Worm (Caenorhabditis elegans) whole organism, midembryonic: ENCODE data around the gene ptc-3.

Source experiments
- T22C8.4 ChIP-seq: fragments of 200-800 bp; sonication (Bioruptor generic); IDR thresholded peaks from 2 replicates; pipeline ENCODE4 v1.3.6; 2022; ENCODE audit warnings: missing genetic modification characterization, missing compliant biosample characterization
- cog-1 ChIP-seq: sonication (generic microtip); optimal IDR thresholded peaks from 2 replicates; lab custom pipeline; 2016; ENCODE audit warnings: missing genetic modification characterization, missing compliant biosample characterization
- flt-1 ChIP-seq: fragments of 200-800 bp; sonication (Bioruptor generic); IDR thresholded peaks from 2 replicates; pipeline ENCODE4 v1.3.6; 2022; ENCODE audit warnings: missing genetic modification characterization, missing compliant biosample characterization
- klf-2 ChIP-seq: fragments of 200-800 bp; sonication (Bioruptor generic); conservative IDR thresholded peaks from 2 replicates; pipeline ENCODE4 v1.3.6; 2022; ENCODE audit warnings: missing genetic modification reagents, missing genetic modification characterization, missing compliant biosample characterization
- med-1 ChIP-seq: sonication (generic microtip); optimal IDR thresholded peaks from 2 replicates; lab custom pipeline; 2017; ENCODE audit warnings: missing genetic modification characterization, mild to moderate bottlenecking, missing compliant biosample characterization, antibody characterized with exemption, missing genetic modification reagents; ENCODE audit not compliant: insufficient read depth
- tab-1 ChIP-seq: fragments of 200-800 bp; sonication (Bioruptor generic); IDR thresholded peaks from 2 replicates; pipeline ENCODE4 v1.3.6; 2022; ENCODE audit warnings: missing genetic modification characterization, missing compliant biosample characterization
- ztf-23 ChIP-seq: fragments of 200-800 bp; sonication (Bioruptor generic); IDR thresholded peaks from 2 replicates; pipeline ENCODE4 v1.3.6; 2022; ENCODE audit warnings: missing genetic modification reagents, missing genetic modification characterization, missing compliant biosample characterization
- ztf-29 ChIP-seq: fragments of 200-800 bp; sonication (Bioruptor generic); IDR thresholded peaks from 2 replicates; pipeline ENCODE4 v1.3.6; 2022; ENCODE audit warnings: missing genetic modification reagents, missing genetic modification characterization, missing compliant biosample characterization

DNA sequence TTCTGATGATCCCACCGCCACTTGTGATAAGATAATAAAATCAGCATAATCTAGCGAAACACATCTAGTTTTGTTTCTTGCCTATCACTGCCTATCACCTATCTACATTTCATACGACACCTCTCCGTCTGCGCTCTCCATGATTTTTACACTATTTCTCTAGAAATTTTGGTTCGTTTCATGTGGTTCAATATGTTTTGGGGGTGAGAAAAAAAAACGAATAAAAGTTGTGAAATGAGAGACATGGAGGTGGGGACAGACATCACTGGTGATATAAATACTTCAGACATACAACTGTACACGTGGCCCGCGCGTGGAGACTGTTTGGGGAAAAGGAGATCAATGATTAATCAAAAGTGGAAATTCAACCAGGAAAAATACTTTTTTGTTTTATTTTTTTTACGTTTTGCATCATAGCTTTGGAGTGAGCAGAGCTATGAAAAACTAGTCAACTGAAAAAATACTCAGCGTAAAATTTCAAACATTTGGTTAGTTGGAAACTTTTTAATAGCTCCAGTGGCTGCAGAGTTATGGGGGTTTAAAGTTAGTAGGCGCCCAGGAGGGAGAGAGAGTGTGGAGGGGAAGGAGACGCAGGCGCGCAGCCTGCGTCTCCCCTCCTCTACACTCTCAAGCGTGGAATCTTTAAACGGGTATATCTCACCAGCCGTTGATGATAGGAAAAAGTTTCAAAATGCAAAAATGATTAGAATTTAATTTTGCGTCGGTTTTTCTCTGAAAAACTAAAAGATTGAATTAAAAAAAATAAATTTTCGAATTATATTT, 49.4 kb downstream of the ptc-3 start:
- TF ChIP-seq T22C8.4 (GFP tag; lab: Robert Waterston, UW) (no peak), ztf-29 (GFP tag; lab: Robert Waterston, UW) (no peak), tab-1 (GFP tag; lab: Robert Waterston, UW) (no peak), flt-1 (no peak), med-1 (no peak), klf-2 (GFP tag; lab: Robert Waterston, UW) (no peak), ztf-23 (GFP tag; lab: Robert Waterston, UW) (no peak), cog-1 (tag; lab: Kevin White, UChicago) (no peak)
